Worm (Caenorhabditis elegans) whole organism, L4 larva: ENCODE data around the gene Y69A2AR.23.

Experiments
- F44E2.7 ChIP-seq: fragments of 200-800 bp; sonication (Bioruptor generic); IDR thresholded peaks from 2 replicates; pipeline ENCODE4 v2.1.2; 2022; ENCODE audit warnings: missing genetic modification characterization, missing compliant biosample characterization
- R02D3.7 ChIP-seq: fragments of 150-350 bp; sonication (generic microtip); optimal IDR thresholded peaks from 3 replicates; lab custom pipeline; 2014; ENCODE audit warnings: missing biosample characterization, missing genetic modification characterization
- T20F7.1 ChIP-seq: fragments of 200-800 bp; sonication (Bioruptor generic); optimal IDR thresholded peaks from 2 replicates; lab custom pipeline; 2018; ENCODE audit warnings: mild to moderate bottlenecking, missing genetic modification characterization, missing compliant biosample characterization
- Y75B8A.6 ChIP-seq: fragments of 200-800 bp; sonication (Bioruptor generic); IDR thresholded peaks from 2 replicates; pipeline ENCODE4 v1.3.6; 2022; ENCODE audit warnings: missing genetic modification reagents, missing genetic modification characterization, missing compliant biosample characterization
- ZK546.5 ChIP-seq, 2 experiments: sonication (generic microtip); optimal IDR thresholded peaks; 2 replicates each; lab custom pipeline; 2017; ENCODE audit warnings: missing biosample characterization in 2 of 2, missing genetic modification characterization in 2 of 2
- aha-1 ChIP-seq: fragments of 150-350 bp; peaks from one replicate; lab custom pipeline; 2014; ENCODE audit warnings: missing biosample characterization, missing genetic modification characterization
- ama-1 ChIP-seq: fragments of 150-350 bp; optimal IDR thresholded peaks from 2 replicates; lab custom pipeline; 2014; ENCODE audit warnings: inconsistent platforms, mixed read lengths
- ceh-20 ChIP-seq: fragments of 200-800 bp; sonication (Bioruptor generic); IDR thresholded peaks from 2 replicates; pipeline ENCODE4 v1.3.6; 2022; ENCODE audit warnings: missing genetic modification reagents, missing genetic modification characterization, missing compliant biosample characterization
- ceh-28 ChIP-seq: fragments of 150-350 bp; optimal IDR thresholded peaks from 2 replicates; lab custom pipeline; 2014; ENCODE audit warnings: missing biosample characterization, missing genetic modification reagents, missing genetic modification characterization
- ceh-32 ChIP-seq: sonication (generic microtip); optimal IDR thresholded peaks from 2 replicates; lab custom pipeline; 2016; ENCODE audit warnings: mild to moderate bottlenecking, missing genetic modification characterization, missing compliant biosample characterization; ENCODE audit not compliant: poor library complexity
- ceh-44 ChIP-seq: fragments of 200-800 bp; sonication (Bioruptor generic); IDR thresholded peaks from 2 replicates; pipeline ENCODE4 v1.3.6; 2022; ENCODE audit warnings: missing genetic modification reagents, missing genetic modification characterization, missing compliant biosample characterization
- ceh-62 ChIP-seq: sonication (generic microtip); optimal IDR thresholded peaks from 2 replicates; lab custom pipeline; 2017; ENCODE audit warnings: missing biosample characterization, missing genetic modification characterization
- daf-16 ChIP-seq, 3 experiments: sonication (generic microtip); optimal IDR thresholded peaks; 2 replicates each; lab custom pipeline; 2016 to 2017; ENCODE audit warnings: missing genetic modification characterization in 3 of 3, missing genetic modification reagents in 3 of 3, mild to moderate bottlenecking in 2 of 3, missing compliant biosample characterization in 2 of 3, missing biosample characterization in 1 of 3, moderate library complexity in 1 of 3
- dve-1 ChIP-seq: sonication (generic microtip); optimal IDR thresholded peaks from 2 replicates; lab custom pipeline; 2017; ENCODE audit warnings: antibody characterized with exemption, mild to moderate bottlenecking, missing genetic modification characterization, missing compliant biosample characterization; ENCODE audit not compliant: insufficient read depth
- egl-27 ChIP-seq: sonication (generic microtip); optimal IDR thresholded peaks from 3 replicates; lab custom pipeline; 2017; ENCODE audit warnings: missing biosample characterization, missing genetic modification reagents, missing genetic modification characterization
- egl-43 ChIP-seq: fragments of 200-800 bp; sonication (Bioruptor generic); IDR thresholded peaks from 2 replicates; pipeline ENCODE4 v1.3.6; 2022; ENCODE audit warnings: missing genetic modification reagents, missing genetic modification characterization, missing compliant biosample characterization
- fos-1 ChIP-seq: fragments of 150-350 bp; optimal IDR thresholded peaks from 2 replicates; lab custom pipeline; 2014; ENCODE audit warnings: missing biosample characterization, missing genetic modification characterization
- hmg-1.1 ChIP-seq: fragments of 200-800 bp; sonication (Bioruptor generic); IDR thresholded peaks from 2 replicates; pipeline ENCODE4 v1.3.6; 2022; ENCODE audit warnings: missing genetic modification reagents, missing genetic modification characterization, missing compliant biosample characterization
- lin-1 ChIP-seq: fragments of 200-800 bp; sonication (Bioruptor generic); IDR thresholded peaks from 2 replicates; pipeline ENCODE4 v1.3.6; 2022; ENCODE audit warnings: missing genetic modification reagents, missing genetic modification characterization, missing compliant biosample characterization
- madf-5 ChIP-seq, 2 experiments: fragments of 200-800 bp; sonication (Bioruptor generic); IDR thresholded peaks; 2 replicates each; pipeline ENCODE4 v1.3.6; 2022; ENCODE audit warnings: missing compliant biosample characterization in 2 of 2, missing genetic modification characterization in 2 of 2
- mep-1 ChIP-seq: fragments of 150-350 bp; sonication (generic microtip); optimal IDR thresholded peaks from 3 replicates; lab custom pipeline; 2014; ENCODE audit warnings: missing biosample characterization, missing genetic modification characterization
- mxl-3 ChIP-seq: fragments of 200-800 bp; sonication (Bioruptor generic); optimal IDR thresholded peaks from 2 replicates; lab custom pipeline; 2018; ENCODE audit warnings: mild to moderate bottlenecking, missing genetic modification characterization, missing compliant biosample characterization
- nhr-11 ChIP-seq: fragments of 150-350 bp; optimal IDR thresholded peaks from 2 replicates; lab custom pipeline; 2014; ENCODE audit warnings: missing biosample characterization, missing genetic modification characterization
- nhr-76 ChIP-seq: fragments of 150-350 bp; optimal IDR thresholded peaks from 2 replicates; lab custom pipeline; 2014; ENCODE audit warnings: missing biosample characterization, missing genetic modification characterization
- nhr-77 ChIP-seq: fragments of 150-350 bp; optimal IDR thresholded peaks from 2 replicates; lab custom pipeline; 2014; ENCODE audit warnings: missing biosample characterization, missing genetic modification characterization
- set-16 ChIP-seq: fragments of 200-800 bp; sonication (Bioruptor generic); IDR thresholded peaks from 2 replicates; pipeline ENCODE4 v1.3.6; 2022; ENCODE audit warnings: missing genetic modification reagents, missing genetic modification characterization, missing compliant biosample characterization
- skn-1 ChIP-seq: fragments of 150-350 bp; optimal IDR thresholded peaks from 2 replicates; lab custom pipeline; 2014; ENCODE audit warnings: missing biosample characterization, missing genetic modification characterization
- snpc-1.2 ChIP-seq: fragments of 200-800 bp; sonication (Bioruptor generic); IDR thresholded peaks from 2 replicates; pipeline ENCODE4 v1.3.6; 2022; ENCODE audit warnings: missing genetic modification reagents, missing genetic modification characterization, missing compliant biosample characterization
- unc-62 ChIP-seq, 3 experiments: fragments of 150-350 bp in 1 of 3; sonication (generic microtip); optimal IDR thresholded peaks in 2 of 3; peaks in 1 of 3; 1 replicate in 1 of 3; 2 replicates in 2 of 3; lab custom pipeline; 2014 to 2017; ENCODE audit warnings: missing biosample characterization in 3 of 3, missing genetic modification characterization in 3 of 3, missing genetic modification reagents in 3 of 3, missing genotype in 1 of 3
- zfp-2 ChIP-seq: sonication (generic microtip); optimal IDR thresholded peaks from 2 replicates; lab custom pipeline; 2016; ENCODE audit warnings: mild to moderate bottlenecking, missing genetic modification characterization, missing compliant biosample characterization

Gene Y69A2AR.23

DNA sequence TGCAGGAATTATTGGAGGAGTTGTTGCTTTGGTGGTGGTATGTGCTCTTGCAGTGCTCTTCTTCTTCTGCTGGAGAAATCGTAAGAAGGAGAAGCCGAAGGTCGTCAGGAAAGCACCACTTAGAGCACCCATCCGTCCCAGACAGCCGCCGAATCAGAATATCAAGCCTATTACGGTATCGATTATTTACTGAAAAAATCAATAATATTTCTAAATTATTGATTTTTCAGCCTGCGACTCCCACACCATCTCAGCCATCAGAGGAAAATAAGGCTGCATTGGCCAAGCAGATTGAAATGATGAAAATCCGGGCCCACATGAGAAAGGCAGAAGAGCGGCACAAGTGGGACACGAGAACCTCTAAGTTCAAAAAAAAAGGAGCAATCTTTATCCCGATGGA lies 4.7 kb upstream of the Y69A2AR.23 start:
- TF ChIP-seq ama-1 (lab: Kevin White, UChicago), result no peak
- peak; percentile 74 for TF ChIP-seq ceh-28 (tag; lab: Kevin White, UChicago)
- no peak for TF ChIP-seq hmg-1.1 (GFP tag; lab: Robert Waterston, UW)

DNA sequence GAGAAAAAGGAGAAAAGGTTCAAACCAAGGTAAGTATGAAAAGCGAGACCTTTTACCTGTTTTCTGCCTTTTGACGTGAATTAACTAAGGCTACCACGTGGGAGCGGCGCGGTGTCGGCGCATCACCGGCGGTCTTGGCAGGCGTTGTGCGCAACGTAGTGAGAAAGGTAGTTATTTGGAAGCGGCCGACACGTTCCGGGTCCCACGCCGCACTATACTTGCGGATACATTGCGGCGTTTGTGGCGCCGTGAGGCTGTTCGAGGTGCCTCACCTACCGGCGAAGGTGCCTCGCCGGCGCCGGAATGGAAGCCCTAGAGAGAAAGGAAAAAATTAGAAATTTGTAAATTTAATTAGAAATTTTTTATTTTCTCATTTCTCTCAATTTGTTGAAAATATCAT lies 1.4 kb upstream of the Y69A2AR.23 start:
- TF ChIP-seq set-16 (GFP tag; lab: Robert Waterston, UW) (peak; percentile 79; the same call in 1 of the 2 replicates), snpc-1.2 (GFP tag; lab: Robert Waterston, UW) (no peak), madf-5 (GFP tag; IDR thresholded peaks at IDR 0.05; lab: Robert Waterston, UW) (0 out of 4 replicates have a peak, but pooled peaks of 1 of the 2 experiments have one; percentile 31), skn-1 (tag; lab: Kevin White, UChicago) (no peak), ceh-44 (GFP tag; lab: Robert Waterston, UW) (0 out of 2 replicates have a peak, but pooled peaks have one; percentile 47), egl-43 (GFP tag; lab: Robert Waterston, UW) (0 out of 2 replicates have a peak, but pooled peaks have one; percentile 53)

DNA sequence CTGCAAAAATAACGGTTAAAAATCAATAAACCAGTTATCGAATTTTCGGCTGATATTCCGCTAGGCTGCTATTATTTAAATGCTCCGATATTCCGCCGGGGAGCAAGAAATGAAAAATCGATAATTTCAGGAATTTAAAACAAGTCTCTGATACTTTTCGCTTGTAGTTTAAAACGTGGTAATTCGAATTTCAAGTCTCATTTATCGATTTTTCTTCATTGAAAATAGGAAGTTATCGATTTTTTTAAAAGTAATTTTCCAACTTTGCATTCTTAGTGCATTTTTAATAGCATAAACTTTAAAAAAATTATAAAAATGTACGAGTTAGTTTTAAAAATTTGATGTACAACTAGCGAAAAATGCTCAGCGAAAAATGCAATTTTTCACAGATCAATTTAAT lies 792 bp upstream of the Y69A2AR.23 start:
- TF ChIP-seq fos-1 (tag; lab: Kevin White, UChicago) (no peak), ceh-28 (tag; lab: Kevin White, UChicago) (peak; percentile 81)

DNA sequence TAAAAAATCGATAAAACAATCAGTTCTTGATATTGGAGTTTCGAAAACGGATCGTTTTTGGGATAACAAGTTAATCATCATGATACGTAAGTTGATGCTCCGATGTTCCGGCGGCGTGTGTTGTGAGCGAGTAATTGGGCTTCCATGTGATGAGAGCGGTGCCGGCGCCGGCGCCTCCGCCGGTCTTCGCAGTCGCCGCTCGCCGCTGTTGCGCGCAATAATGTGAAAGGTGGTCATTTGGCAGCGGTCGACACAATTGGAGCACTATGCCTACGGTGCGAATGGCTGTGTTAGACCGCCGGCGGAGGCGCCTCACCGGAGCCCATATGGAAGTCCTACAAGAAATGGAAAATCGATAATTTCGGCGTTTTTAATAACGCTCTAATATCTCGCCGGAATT lies 354 bp upstream of the Y69A2AR.23 start:
- 0 out of 2 replicates have a peak, but pooled peaks have one; percentile 56 for TF ChIP-seq F44E2.7 (GFP tag; lab: Robert Waterston, UW)
- no peak for TF ChIP-seq T20F7.1 (GFP tag; lab: Kevin White, UChicago)
- peak; percentile 52; the same call in 1 of the 2 replicates for TF ChIP-seq egl-43 (GFP tag; lab: Robert Waterston, UW)
- peak; percentile 87 for TF ChIP-seq set-16 (GFP tag; lab: Robert Waterston, UW)
- TF ChIP-seq, all 104 proteins: peak for 3

DNA sequence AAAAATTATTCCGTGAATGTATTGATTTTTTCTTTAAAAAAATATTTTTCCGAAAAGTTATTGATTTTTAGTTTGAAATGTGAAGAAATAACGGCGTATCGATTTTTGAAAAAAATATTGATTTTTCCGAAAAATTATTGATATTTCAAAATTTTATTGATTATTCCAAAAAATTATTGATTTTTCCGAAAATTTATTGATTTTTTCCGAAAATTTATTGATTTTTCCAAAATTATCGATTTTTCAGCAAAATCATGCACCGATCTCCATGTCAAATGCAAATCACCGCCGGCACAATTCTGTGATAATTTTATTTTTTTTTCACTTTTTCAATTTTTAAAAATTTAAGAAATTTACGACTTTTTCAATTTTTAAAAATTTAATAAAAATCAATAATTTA lies 1.9 kb downstream of the Y69A2AR.23 start:
- TF ChIP-seq daf-16 (GFP tag; optimal IDR thresholded peaks at IDR 0.05; lab: Kevin White, UChicago) (no peak), daf-16 (tag; optimal IDR thresholded peaks at IDR 0.05; lab: Kevin White, UChicago) (no peak), ceh-28 (tag; lab: Kevin White, UChicago) (peak; percentile 81), dve-1 (tag; lab: Kevin White, UChicago) (no peak)

DNA sequence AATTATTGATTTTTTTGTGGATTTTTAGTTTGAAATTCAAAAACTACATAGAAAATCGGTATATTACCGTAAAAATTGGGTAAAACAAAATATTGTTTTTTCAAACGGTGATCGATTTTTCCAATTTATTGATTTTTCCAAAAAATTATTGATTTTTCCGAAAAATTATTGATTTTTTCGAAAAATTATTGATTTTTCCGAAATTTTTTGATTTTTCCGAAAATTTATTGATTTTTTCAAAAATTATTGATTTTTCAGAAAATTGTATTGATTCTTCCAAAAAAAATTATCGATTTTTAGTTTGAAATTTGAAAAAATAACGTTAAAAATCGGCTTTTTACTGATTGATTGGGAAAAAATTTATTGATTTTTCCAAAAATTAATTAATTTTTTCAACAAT lies 2.7 kb downstream of the Y69A2AR.23 start:
- TF ChIP-seq mxl-3 (GFP tag; lab: Kevin White, UChicago) (no peak), nhr-77 (tag; lab: Kevin White, UChicago) (no peak), ZK546.5 (tag; optimal IDR thresholded peaks at IDR 0.05; lab: Kevin White, UChicago) (no peak), egl-27 (tag; lab: Kevin White, UChicago) (no peak), ceh-62 (tag; lab: Kevin White, UChicago) (no peak), ceh-28 (tag; lab: Kevin White, UChicago) (peak; percentile 85), lin-1 (GFP tag; lab: Robert Waterston, UW) (no peak), aha-1 (tag; lab: Kevin White, UChicago) (peak; percentile 47), hmg-1.1 (GFP tag; lab: Robert Waterston, UW) (no peak), nhr-76 (tag; lab: Kevin White, UChicago) (no peak), unc-62 (GFP tag; optimal IDR thresholded peaks at IDR 0.05 in 1 of 2; lab: Kevin White, UChicago) (peak in 1 of 2 experiments; percentile 32), unc-62 (tag; optimal IDR thresholded peaks at IDR 0.05; lab: Kevin White, UChicago) (no peak), ceh-20 (GFP tag; lab: Robert Waterston, UW) (no peak), daf-16 (GFP tag; optimal IDR thresholded peaks at IDR 0.05; lab: Kevin White, UChicago) (no peak), daf-16 (tag; optimal IDR thresholded peaks at IDR 0.05; lab: Kevin White, UChicago) (no peak), mep-1 (tag; lab: Kevin White, UChicago) (no peak)
- TF ChIP-seq, all 104 proteins: peak for 3

DNA sequence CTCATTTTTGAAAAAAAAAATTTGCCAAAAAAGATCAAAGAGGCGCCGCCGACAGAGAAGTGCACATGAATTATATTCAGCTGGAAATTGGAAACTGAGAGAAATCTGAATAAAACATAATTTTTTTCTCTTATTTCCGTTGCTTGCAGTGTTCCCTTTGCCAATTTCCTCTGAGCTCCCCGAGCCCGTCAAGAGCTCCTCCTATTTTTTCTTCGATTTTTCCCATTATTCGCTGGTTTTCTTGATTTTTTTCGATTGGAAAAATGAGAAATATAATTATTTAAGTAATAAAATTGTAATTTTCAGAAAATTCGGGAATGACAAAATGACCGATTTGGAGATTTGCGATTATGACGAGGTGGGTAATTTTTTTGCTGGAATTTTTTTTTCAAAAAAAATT lies 9.5 kb downstream of the Y69A2AR.23 start, which contains the start of gene sprr-3:
sprr-3 (plus strand) TSS at position 301 of the 400 bp plus-strand sequence.
- no peak for TF ChIP-seq nhr-11 (tag; lab: Kevin White, UChicago)
- no peak for TF ChIP-seq ceh-32
- no peak for TF ChIP-seq R02D3.7 (tag; lab: Kevin White, UChicago)
- no peak for TF ChIP-seq set-16 (GFP tag; lab: Robert Waterston, UW)
- no peak for TF ChIP-seq ama-1 (lab: Kevin White, UChicago)
- no peak for TF ChIP-seq Y75B8A.6 (GFP tag; lab: Robert Waterston, UW)
- no peak for TF ChIP-seq T20F7.1 (GFP tag; lab: Kevin White, UChicago)
- no peak for TF ChIP-seq zfp-2
